Worm (Caenorhabditis elegans): ENCODE measurements around the gene C06H5.14.

DNA sequence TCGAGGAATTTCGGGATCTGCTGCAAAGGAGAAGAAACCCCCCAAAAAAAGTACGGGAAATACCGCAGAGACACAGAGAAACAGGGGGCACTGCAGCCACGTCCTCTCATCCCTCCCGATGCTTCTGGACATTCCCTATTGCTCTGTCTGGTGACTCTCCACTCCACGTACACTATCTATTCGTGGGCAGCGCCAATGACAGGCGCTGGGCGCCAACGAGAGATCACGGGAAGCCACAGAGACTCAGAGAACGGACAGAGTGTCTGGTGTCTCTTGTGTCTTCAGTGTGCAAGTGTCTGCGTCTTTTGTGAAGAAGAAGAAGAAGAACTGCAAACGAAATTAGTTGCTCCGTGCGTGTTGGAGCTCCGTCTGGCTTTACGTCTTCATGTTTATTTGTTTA is 46.0 kb upstream of the C06H5.14 start:
- peak; percentile 34 for TF ChIP-seq syd-9 (tag; optimal IDR thresholded peaks at IDR 0.05)
- no peak for TF ChIP-seq elt-2 (tag; optimal IDR thresholded peaks at IDR 0.05)
- peak; percentile 77 for TF ChIP-seq ceh-14 (tag; optimal IDR thresholded peaks at IDR 0.05)
- no peak for TF ChIP-seq eyg-1 (tag; optimal IDR thresholded peaks at IDR 0.05)
- TF ChIP-seq K02D7.2 (tag; optimal IDR thresholded peaks at IDR 0.05) = no peak
- TF ChIP-seq unc-42 (tag; optimal IDR thresholded peaks at IDR 0.05) = peak; percentile 97
- peak; percentile 67 for TF ChIP-seq pag-3 (tag; optimal IDR thresholded peaks at IDR 0.05; ENCODE audit: borderline replicate concordance)
- no peak for TF ChIP-seq K09A11.1 (tag; optimal IDR thresholded peaks at IDR 0.05; ENCODE audit: insufficient read depth)
- peak; percentile 55 for TF ChIP-seq fkh-10 (GFP tag; optimal IDR thresholded peaks at IDR 0.05)

Measured in whole organism, late embryonic.